Worm (Caenorhabditis elegans): Measurements from ENCODE around the gene Y37E11AM.2.

Gene Y37E11AM.2

DNA sequence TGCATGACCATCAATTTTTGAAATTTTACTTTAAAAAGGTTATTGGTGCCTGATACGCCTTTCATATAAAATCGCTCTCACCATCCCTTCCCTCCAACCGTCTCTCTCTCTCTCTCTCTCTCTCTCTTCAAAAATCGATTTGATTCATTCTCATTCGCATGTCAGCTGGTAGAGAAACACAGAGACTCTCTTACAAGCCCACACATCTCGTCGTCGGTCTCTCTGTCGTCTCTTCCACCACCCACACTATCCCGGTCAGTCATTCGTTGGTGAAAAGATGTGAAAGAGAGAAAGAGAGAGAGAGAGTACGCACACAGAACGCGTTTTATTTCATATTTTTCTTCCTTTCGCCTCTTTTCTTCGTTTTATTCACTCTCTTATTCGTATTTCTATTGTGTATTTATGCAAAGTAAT, 17.2 kb upstream of the Y37E11AM.2 start (continued):
- TF ChIP-seq unc-62 (GFP tag; optimal IDR thresholded peaks at IDR 0.05) (no peak), lir-3 (tag; optimal IDR thresholded peaks at IDR 0.05; ENCODE audit: poor library complexity) (peak; percentile 57), nhr-19 (GFP tag; conservative IDR thresholded peaks at IDR 0.05) (peak; percentile 84), skn-1 (tag; optimal IDR thresholded peaks at IDR 0.05) (peak; percentile 77), C04F5.9 (tag; optimal IDR thresholded peaks at IDR 0.05) (no peak), elt-2 (tag; optimal IDR thresholded peaks at IDR 0.05) (peak; percentile 41), mdl-1 (tag; optimal IDR thresholded peaks at IDR 0.05) (peak in 1 of 2 experiments; percentile 81), Y116A8C.19 (tag; optimal IDR thresholded peaks at IDR 0.05; ENCODE audit: borderline replicate concordance) (no peak), hlh-17 (GFP tag; optimal IDR thresholded peaks at IDR 0.05; ENCODE audit: borderline replicate concordance) (no peak), sox-4 (tag; optimal IDR thresholded peaks at IDR 0.05) (peak; percentile 47), nhr-237 (tag; optimal IDR thresholded peaks at IDR 0.05) (peak; percentile 80), irx-1 (tag; optimal IDR thresholded peaks at IDR 0.05) (peak; percentile 73), unc-130 (tag; optimal IDR thresholded peaks at IDR 0.05) (no peak), F16B12.6 (tag; optimal IDR thresholded peaks at IDR 0.05) (peak; percentile 46), nhr-11 (tag; optimal IDR thresholded peaks at IDR 0.05) (peak; percentile 72), fkh-4 (tag; optimal IDR thresholded peaks at IDR 0.05; ENCODE audit: borderline replicate concordance) (no peak), fkh-8 (tag; optimal IDR thresholded peaks at IDR 0.05) (peak; percentile 79), ztf-11 (tag; optimal IDR thresholded peaks at IDR 0.05) (peak in 1 of 2 experiments; percentile 27), tlp-1 (tag; optimal IDR thresholded peaks at IDR 0.05) (no peak), egl-27 (tag; optimal IDR thresholded peaks at IDR 0.05) (peak in 1 of 2 experiments; percentile 70), mef-2 (tag; optimal IDR thresholded peaks at IDR 0.05) (peak; percentile 53), nhr-12 (tag; optimal IDR thresholded peaks at IDR 0.05) (no peak), ces-1 (GFP tag; optimal IDR thresholded peaks at IDR 0.05) (no peak), jun-1 (tag; optimal IDR thresholded peaks at IDR 0.05) (peak; percentile 83), blmp-1 (tag; optimal IDR thresholded peaks at IDR 0.05) (peak; percentile 88), lsy-2 (tag; optimal IDR thresholded peaks at IDR 0.05) (peak; percentile 80 to 91), ama-1 (optimal IDR thresholded peaks at IDR 0.05) (peak; percentile 19), nhr-28 (tag; optimal IDR thresholded peaks at IDR 0.05) (no peak), efl-1 (optimal IDR thresholded peaks at IDR 0.05) (peak; percentile 83 to 93), efl-1 (GFP tag; optimal IDR thresholded peaks at IDR 0.05 in 1 of 2) (peak; percentile 57 to 95), zag-1 (tag; optimal IDR thresholded peaks at IDR 0.05) (no peak), tbx-2 (tag; optimal IDR thresholded peaks at IDR 0.05) (peak; percentile 83), unc-98 (GFP tag; IDR thresholded peaks at IDR 0.05) (no peak), zip-4 (GFP tag; optimal IDR thresholded peaks at IDR 0.05) (peak; percentile 39), C34B4.2 (tag; optimal IDR thresholded peaks at IDR 0.05) (no peak), lin-35 (GFP tag; optimal IDR thresholded peaks at IDR 0.05) (peak; percentile 75 to 81), nhr-71 (tag; optimal IDR thresholded peaks at IDR 0.05) (peak; percentile 94), lin-15B (tag; optimal IDR thresholded peaks at IDR 0.05) (no peak), alr-1 (tag; optimal IDR thresholded peaks at IDR 0.05; ENCODE audit: borderline replicate concordance) (no peak), fos-1 (tag; optimal IDR thresholded peaks at IDR 0.05) (peak; percentile 84), swsn-7 (tag; optimal IDR thresholded peaks at IDR 0.05) (peak; percentile 89), lin-39 (tag; optimal IDR thresholded peaks at IDR 0.05) (peak; percentile 58), ceh-88 (GFP tag; IDR thresholded peaks at IDR 0.05) (no peak), lin-13 (GFP tag; optimal IDR thresholded peaks at IDR 0.05) (peak; percentile 76), pax-3 (tag; optimal IDR thresholded peaks at IDR 0.05) (peak; percentile 24), sptf-1 (tag; optimal IDR thresholded peaks at IDR 0.05) (no peak), elt-3 (tag; optimal IDR thresholded peaks at IDR 0.05) (peak in 2 of 6 experiments; percentile 46 to 58), lin-14 (GFP tag; optimal IDR thresholded peaks at IDR 0.05) (peak; percentile 98), fkh-10 (GFP tag; optimal IDR thresholded peaks at IDR 0.05) (peak; percentile 7), pag-3 (tag; optimal IDR thresholded peaks at IDR 0.05; ENCODE audit: borderline replicate concordance, insufficient read depth) (no peak), aly-2 (tag; optimal IDR thresholded peaks at IDR 0.05) (peak; percentile 57), hlh-4 (tag; optimal IDR thresholded peaks at IDR 0.05) (no peak), nhr-90 (tag; optimal IDR thresholded peaks at IDR 0.05; ENCODE audit: poor library complexity) (peak; percentile 75)

Data from whole organism, L1 larva.